Worm (Caenorhabditis elegans) whole organism, L1 larva: Measurements from ENCODE around the gene VC5.2.

Experiments used
- aha-1 ChIP-seq: fragments of 150-350 bp; optimal IDR thresholded peaks from 2 replicates; lab custom pipeline; 2014; ENCODE audit warnings: missing biosample characterization, missing genetic modification characterization
- ama-1 ChIP-seq: fragments of 150-350 bp; optimal IDR thresholded peaks from 2 replicates; lab custom pipeline; 2014
- egl-27 ChIP-seq, 2 experiments: fragments of 150-350 bp in 1 of 2; sonication (generic microtip); optimal IDR thresholded peaks; 3 replicates each; lab custom pipeline; 2017 to 2018; ENCODE audit warnings: missing biosample characterization in 2 of 2, missing genetic modification characterization in 2 of 2, missing genetic modification reagents in 2 of 2
- elt-2 ChIP-seq: sonication (generic microtip); optimal IDR thresholded peaks from 2 replicates; lab custom pipeline; 2016; ENCODE audit warnings: missing genetic modification characterization, mild to moderate bottlenecking, inconsistent platforms, missing compliant biosample characterization, missing genetic modification reagents
- elt-3 ChIP-seq, 6 experiments: fragments of 150-350 bp in 1 of 6; sonication (generic microtip); optimal IDR thresholded peaks; 2 replicates each; lab custom pipeline; 2017 to 2018; ENCODE audit warnings: missing biosample characterization in 6 of 6, missing genetic modification characterization in 6 of 6, inconsistent platforms in 1 of 6
- lin-13 ChIP-seq: fragments of 150-350 bp; optimal IDR thresholded peaks from 2 replicates; lab custom pipeline; 2014; ENCODE audit warnings: missing biosample characterization, missing genetic modification reagents, missing genetic modification characterization
- lsy-2 ChIP-seq, 2 experiments: fragments of 150-350 bp; optimal IDR thresholded peaks; 2 replicates each; lab custom pipeline; 2014; ENCODE audit warnings: missing biosample characterization in 2 of 2, missing genetic modification characterization in 2 of 2
- mab-9 ChIP-seq: fragments of 200-800 bp; sonication (Bioruptor generic); IDR thresholded peaks from 2 replicates; pipeline ENCODE4 v1.3.6; 2022; ENCODE audit warnings: missing genetic modification reagents, missing genetic modification characterization, missing compliant biosample characterization
- mdl-1 ChIP-seq, 2 experiments: fragments of 150-350 bp; optimal IDR thresholded peaks; 2 replicates each; lab custom pipeline; 2014 to 2017; ENCODE audit warnings: missing biosample characterization in 2 of 2, missing genetic modification characterization in 2 of 2, inconsistent platforms in 1 of 2
- skn-1 ChIP-seq: fragments of 150-350 bp; optimal IDR thresholded peaks from 2 replicates; lab custom pipeline; 2014; ENCODE audit warnings: missing biosample characterization, missing genetic modification characterization
- sox-4 ChIP-seq: sonication (generic microtip); optimal IDR thresholded peaks from 2 replicates; lab custom pipeline; 2016; ENCODE audit warnings: missing genetic modification characterization, missing compliant biosample characterization

- TF ChIP-seq egl-27 (tag; optimal IDR thresholded peaks at IDR 0.05; lab: Kevin White, UChicago): no peak
- no peak for TF ChIP-seq mdl-1 (tag; optimal IDR thresholded peaks at IDR 0.05; lab: Kevin White, UChicago)
- TF ChIP-seq lin-13 (GFP tag; lab: Kevin White, UChicago): no peak
- no peak for TF ChIP-seq sox-4 (tag; lab: Kevin White, UChicago)
- no peak for TF ChIP-seq elt-2 (tag; lab: Kevin White, UChicago)
- no peak for TF ChIP-seq lsy-2 (tag; optimal IDR thresholded peaks at IDR 0.05; lab: Kevin White, UChicago)
- no peak for TF ChIP-seq mab-9
- no peak for TF ChIP-seq aha-1
- TF ChIP-seq ama-1 (lab: Kevin White, UChicago): no peak
- no peak for TF ChIP-seq skn-1 (tag; lab: Kevin White, UChicago)
- no peak for TF ChIP-seq elt-3 (tag; optimal IDR thresholded peaks at IDR 0.05; lab: Kevin White, UChicago)
Measured at ce11 chrV:7096811-7097210, 11.1 kb downstream of the VC5.2 start.
